Fruit fly (Drosophila melanogaster) whole organism, embryonic: ENCODE data around the gene srp.

Source experiments
- Bgb ChIP-seq: fragments of 200-800 bp; sonication (Bioruptor generic); IDR thresholded peaks from 2 replicates; pipeline ENCODE4 v1.3.6; 2022; ENCODE audit warnings: missing biosample characterization, missing genetic modification characterization; ENCODE audit not compliant: partially characterized antibody
- CG10209 ChIP-seq: fragments of 200-800 bp; sonication (Bioruptor generic); optimal IDR thresholded peaks from 3 replicates; lab custom pipeline; 2017; ENCODE audit warnings: missing biosample characterization, mild to moderate bottlenecking, missing genetic modification characterization, missing genetic modification reagents
- CG10462 ChIP-seq: fragments of 200-800 bp; sonication (Bioruptor generic); optimal IDR thresholded peaks from 2 replicates; lab custom pipeline; 2016; ENCODE audit warnings: missing biosample characterization, missing genetic modification characterization
- CG14710 ChIP-seq: fragments of 200-800 bp; sonication (Bioruptor generic); optimal IDR thresholded peaks from 3 replicates; lab custom pipeline; 2019; ENCODE audit warnings: missing biosample characterization, mild to moderate bottlenecking, missing genetic modification characterization, moderate library complexity
- CG1647 ChIP-seq: fragments of 200-800 bp; sonication (Bioruptor generic); optimal IDR thresholded peaks from 3 replicates; lab custom pipeline; 2016; ENCODE audit warnings: missing biosample characterization, missing genetic modification characterization
- CG16813 ChIP-seq: fragments of 200-800 bp; sonication (Bioruptor generic); IDR thresholded peaks from 3 replicates; pipeline ENCODE4 v1.3.6; 2022; ENCODE audit warnings: missing biosample characterization, missing genetic modification characterization; ENCODE audit not compliant: partially characterized antibody
- CG18262 ChIP-seq: fragments of 200-800 bp; optimal IDR thresholded peaks from 3 replicates; lab custom pipeline; 2019; ENCODE audit warnings: missing biosample characterization, mild to moderate bottlenecking, missing genetic modification characterization, moderate library complexity
- CG3065 ChIP-seq: fragments of 200-800 bp; sonication (Bioruptor generic); optimal IDR thresholded peaks from 2 replicates; lab custom pipeline; 2016; ENCODE audit warnings: missing biosample characterization, missing genetic modification characterization
- CG31365 ChIP-seq: fragments of 200-800 bp; sonication (Bioruptor generic); optimal IDR thresholded peaks from 2 replicates; lab custom pipeline; 2018; ENCODE audit warnings: missing biosample characterization, mild to moderate bottlenecking, missing genetic modification characterization
- CG3838 ChIP-seq: fragments of 200-800 bp; sonication (Bioruptor generic); optimal IDR thresholded peaks from 3 replicates; lab custom pipeline; 2016; ENCODE audit warnings: missing biosample characterization, missing genetic modification characterization
- CG4424 ChIP-seq: fragments of 200-800 bp; sonication (Bioruptor generic); optimal IDR thresholded peaks from 3 replicates; lab custom pipeline; 2016; ENCODE audit warnings: missing biosample characterization, missing genetic modification characterization
- CG6654 ChIP-seq: fragments of 200-800 bp; sonication (Bioruptor generic); optimal IDR thresholded peaks from 2 replicates; lab custom pipeline; 2017; ENCODE audit warnings: missing biosample characterization, mild to moderate bottlenecking, missing genetic modification characterization
- CG6683 ChIP-seq: fragments of 200-800 bp; sonication (Bioruptor generic); optimal IDR thresholded peaks from 2 replicates; lab custom pipeline; 2017; ENCODE audit warnings: missing biosample characterization, mild to moderate bottlenecking, missing genetic modification characterization, missing genetic modification reagents
- CG8290 ChIP-seq, 3 experiments: fragments of 200-800 bp; sonication (Bioruptor generic); optimal IDR thresholded peaks; 2 replicates each; lab custom pipeline; 2016 to 2019; ENCODE audit warnings: missing biosample characterization in 3 of 3, missing genetic modification characterization in 3 of 3, mild to moderate bottlenecking in 2 of 3, moderate library complexity in 1 of 3
- CG8359 ChIP-seq: fragments of 200-800 bp; sonication (Bioruptor generic); optimal IDR thresholded peaks from 2 replicates; lab custom pipeline; 2017; ENCODE audit warnings: missing biosample characterization, mild to moderate bottlenecking, missing genetic modification characterization, borderline replicate concordance
- CG9727 ChIP-seq: fragments of 200-800 bp; sonication (Bioruptor generic); optimal IDR thresholded peaks from 3 replicates; lab custom pipeline; 2017; ENCODE audit warnings: missing biosample characterization, mild to moderate bottlenecking, missing genetic modification characterization
- Camta ChIP-seq: fragments of 200-800 bp; sonication (Bioruptor generic); optimal IDR thresholded peaks from 2 replicates; lab custom pipeline; 2016; ENCODE audit warnings: missing biosample characterization, missing genetic modification characterization
- D19B ChIP-seq: fragments of 200-800 bp; sonication (Bioruptor generic); optimal IDR thresholded peaks from 2 replicates; lab custom pipeline; 2017; ENCODE audit warnings: missing biosample characterization, mild to moderate bottlenecking, missing genetic modification characterization
- Dek ChIP-seq: fragments of 200-800 bp; sonication (Bioruptor generic); optimal IDR thresholded peaks from 3 replicates; lab custom pipeline; 2019; ENCODE audit warnings: missing biosample characterization, mild to moderate bottlenecking, missing genetic modification characterization, moderate library complexity
- Doc2 ChIP-seq: fragments of 200-800 bp; sonication (Bioruptor generic); IDR thresholded peaks from 2 replicates; pipeline ENCODE4 v1.3.6; 2022; ENCODE audit warnings: missing biosample characterization, missing genetic modification characterization
- Fer3 ChIP-seq: fragments of 200-800 bp; sonication (Bioruptor generic); optimal IDR thresholded peaks from 2 replicates; lab custom pipeline; 2018; ENCODE audit warnings: missing biosample characterization, mild to moderate bottlenecking, missing genetic modification characterization, moderate library complexity
- Gsc ChIP-seq: fragments of 200-800 bp; sonication (Bioruptor generic); IDR thresholded peaks from 2 replicates; pipeline ENCODE4 v1.3.6; 2022; ENCODE audit warnings: missing biosample characterization, missing genetic modification characterization
- HLH4C ChIP-seq: fragments of 200-800 bp; sonication (Bioruptor generic); IDR thresholded peaks from 3 replicates; pipeline ENCODE4 v1.3.6; 2022; ENCODE audit warnings: missing biosample characterization, missing genetic modification characterization; ENCODE audit not compliant: partially characterized antibody
- HmgD ChIP-seq: fragments of 200-800 bp; sonication (Bioruptor generic); optimal IDR thresholded peaks from 3 replicates; lab custom pipeline; 2016; ENCODE audit warnings: missing biosample characterization, missing genetic modification characterization
- Hsf ChIP-seq: fragments of 200-800 bp; sonication (Bioruptor generic); optimal IDR thresholded peaks from 3 replicates; lab custom pipeline; 2016; ENCODE audit warnings: missing biosample characterization, missing genetic modification characterization
- Lpt ChIP-seq: fragments of >200 bp; optimal IDR thresholded peaks from 2 replicates; lab custom pipeline; 2018; ENCODE audit warnings: missing biosample characterization, missing genetic modification characterization
- Mrtf ChIP-seq: fragments of 200-800 bp; sonication (Bioruptor generic); IDR thresholded peaks from 3 replicates; pipeline ENCODE4 v1.3.6; 2022; ENCODE audit warnings: missing biosample characterization, missing genetic modification characterization
- bab2 ChIP-seq: fragments of 200-800 bp; sonication (Bioruptor generic); optimal IDR thresholded peaks from 2 replicates; lab custom pipeline; 2016; ENCODE audit warnings: missing biosample characterization, missing genetic modification characterization
- cad ChIP-seq: fragments of >200 bp; optimal IDR thresholded peaks from 2 replicates; lab custom pipeline; 2017; ENCODE audit warnings: missing biosample characterization, missing genetic modification characterization
- croc ChIP-seq: fragments of 200-800 bp; sonication (Bioruptor generic); conservative IDR thresholded peaks from 3 replicates; pipeline ENCODE4 v1.3.6; 2022; ENCODE audit warnings: missing biosample characterization, missing genetic modification characterization
- dan ChIP-seq: fragments of 200-800 bp; sonication (Bioruptor generic); IDR thresholded peaks from 2 replicates; pipeline ENCODE4 v1.3.6; 2022; ENCODE audit warnings: missing biosample characterization, missing genetic modification characterization
- fru ChIP-seq: fragments of >200 bp; optimal IDR thresholded peaks from 2 replicates; lab custom pipeline; 2017
- gem ChIP-seq: fragments of 200-800 bp; sonication (Bioruptor generic); optimal IDR thresholded peaks from 2 replicates; lab custom pipeline; 2019; ENCODE audit warnings: missing biosample characterization, mild to moderate bottlenecking, missing genetic modification characterization, moderate library complexity
- gfzf ChIP-seq: fragments of 200-800 bp; sonication (Bioruptor generic); optimal IDR thresholded peaks from 2 replicates; lab custom pipeline; 2016; ENCODE audit warnings: missing biosample characterization, mild to moderate bottlenecking, missing genetic modification characterization, moderate library complexity
- grn ChIP-seq: fragments of 200-800 bp; sonication (Bioruptor generic); optimal IDR thresholded peaks from 3 replicates; lab custom pipeline; 2017; ENCODE audit warnings: missing biosample characterization, missing genetic modification characterization
- gro ChIP-seq: fragments of 200-800 bp; sonication (Bioruptor generic); optimal IDR thresholded peaks from 2 replicates; lab custom pipeline; 2016; ENCODE audit warnings: missing biosample characterization, missing genetic modification characterization
- gt ChIP-seq: fragments of 200-800 bp; sonication (Bioruptor generic); IDR thresholded peaks from 2 replicates; pipeline ENCODE4 v1.3.6; 2022; ENCODE audit warnings: missing biosample characterization, missing genetic modification characterization
- hb ChIP-seq: fragments of 200-800 bp; sonication (Bioruptor generic); IDR thresholded peaks from 3 replicates; pipeline ENCODE4 v1.3.6; 2022; ENCODE audit warnings: missing biosample characterization, missing genetic modification characterization; ENCODE audit not compliant: partially characterized antibody
- kay ChIP-seq: fragments of 200-800 bp; sonication (Bioruptor generic); optimal IDR thresholded peaks from 2 replicates; lab custom pipeline; 2016; ENCODE audit warnings: missing biosample characterization, missing genetic modification characterization
- kni ChIP-seq: fragments of 200-800 bp; sonication (Bioruptor generic); optimal IDR thresholded peaks from 3 replicates; lab custom pipeline; 2017; ENCODE audit warnings: mild to moderate bottlenecking, missing biosample characterization, missing genetic modification reagents, missing genetic modification characterization
- mam ChIP-seq: fragments of 200-800 bp; sonication (Bioruptor generic); optimal IDR thresholded peaks from 3 replicates; lab custom pipeline; 2016; ENCODE audit warnings: missing biosample characterization, missing genetic modification characterization
- pho ChIP-seq: fragments of 200-800 bp; sonication (Bioruptor generic); optimal IDR thresholded peaks from 2 replicates; lab custom pipeline; 2016; ENCODE audit warnings: missing biosample characterization, missing genetic modification characterization
- pita ChIP-seq: fragments of 200-800 bp; sonication (Bioruptor generic); optimal IDR thresholded peaks from 2 replicates; lab custom pipeline; 2017; ENCODE audit warnings: missing biosample characterization, mild to moderate bottlenecking, missing genetic modification characterization
- shn ChIP-seq: fragments of 200-800 bp; sonication (Bioruptor generic); optimal IDR thresholded peaks from 3 replicates; lab custom pipeline; 2016; ENCODE audit warnings: missing biosample characterization, missing genetic modification characterization
- sna ChIP-seq: fragments of 200-800 bp; sonication (Bioruptor generic); IDR thresholded peaks from 2 replicates; pipeline ENCODE4 v1.3.6; 2022; ENCODE audit warnings: missing biosample characterization, missing genetic modification characterization; ENCODE audit not compliant: partially characterized antibody
- tin ChIP-seq: fragments of 200-800 bp; sonication (Bioruptor generic); optimal IDR thresholded peaks from 3 replicates; lab custom pipeline; 2016; ENCODE audit warnings: missing biosample characterization, missing genetic modification characterization
- trh ChIP-seq: fragments of 200-800 bp; sonication (Bioruptor generic); optimal IDR thresholded peaks from 2 replicates; lab custom pipeline; 2016; ENCODE audit warnings: missing biosample characterization, missing genetic modification characterization
- tx ChIP-seq: fragments of 200-800 bp; sonication (Bioruptor generic); optimal IDR thresholded peaks from 2 replicates; lab custom pipeline; 2016; ENCODE audit warnings: missing biosample characterization, missing genetic modification characterization
- vvl ChIP-seq: fragments of 200-800 bp; sonication (Bioruptor generic); IDR thresholded peaks from 2 replicates; pipeline ENCODE4 v1.3.6; 2022; ENCODE audit warnings: missing biosample characterization, missing genetic modification characterization
- yki ChIP-seq: fragments of >200 bp; optimal IDR thresholded peaks from 3 replicates; lab custom pipeline; 2018
- zf30C ChIP-seq: fragments of 200-800 bp; sonication (Bioruptor generic); optimal IDR thresholded peaks from 3 replicates; lab custom pipeline; 2018; ENCODE audit warnings: missing biosample characterization, mild to moderate bottlenecking, missing genetic modification characterization

The srp gene

dm6 chr3R:15984483-15985118, 1.4 kb upstream of the srp start (continued):
- TF ChIP-seq CG10209 (peak; percentile 49), Lpt (GFP tag; lab: Kevin White, UChicago) (no peak), CG31365 (tag; lab: Kevin White, UChicago) (no peak), CG8359 (GFP tag; lab: Kevin White, UChicago) (no peak), CG6654 (GFP tag; lab: Kevin White, UChicago) (no peak), bab2 (GFP tag; lab: Kevin White, UChicago) (no peak), CG18262 (tag; lab: Kevin White, UChicago) (peak; percentile 73), CG8290 (GFP tag; optimal IDR thresholded peaks at IDR 0.05; lab: Kevin White, UChicago) (no peak), CG8290 (tag; optimal IDR thresholded peaks at IDR 0.05; lab: Kevin White, UChicago) (peak in 1 of 2 experiments; percentile 19), CG14710 (tag; lab: Kevin White, UChicago) (peak; percentile 64), gro (GFP tag; lab: Kevin White, UChicago) (no peak), grn (no peak), CG6683 (GFP tag; lab: Kevin White, UChicago) (no peak), CG9727 (peak; percentile 73), cad (no peak), CG4424 (GFP tag; lab: Kevin White, UChicago) (peak; percentile 42), gfzf (GFP tag; lab: Kevin White, UChicago) (no peak), Fer3 (tag; lab: Kevin White, UChicago) (peak; percentile 43), sna (no peak), Camta (GFP tag; lab: Kevin White, UChicago) (peak; percentile 46), CG3065 (no peak), tin (GFP tag; lab: Kevin White, UChicago) (peak; percentile 37), trh (no peak), hb (GFP tag; lab: Robert Waterston, UW) (no peak), Bgb (GFP tag; lab: Robert Waterston, UW) (no peak), Doc2 (no peak), mam (GFP tag; lab: Kevin White, UChicago) (peak; percentile 10), Hsf (GFP tag; lab: Kevin White, UChicago) (peak; percentile 43), gt (GFP tag; lab: Robert Waterston, UW) (no peak), Mrtf (GFP tag; lab: Robert Waterston, UW) (no peak), fru (lab: Kevin White, UChicago) (no peak), dan (GFP tag; lab: Robert Waterston, UW) (no peak), shn (GFP tag; lab: Kevin White, UChicago) (no peak), yki (lab: Kevin White, UChicago) (no peak), kni (GFP tag; lab: Kevin White, UChicago) (no peak), pita (GFP tag; lab: Kevin White, UChicago) (no peak), croc (GFP tag; lab: Robert Waterston, UW) (peak; percentile 53; the same call in 2 of the 3 replicates), HmgD (GFP tag; lab: Kevin White, UChicago) (no peak), CG16813 (no peak), CG1647 (GFP tag; lab: Kevin White, UChicago) (no peak), vvl (peak; percentile 60; the same call in 1 of the 2 replicates), gem (tag; lab: Kevin White, UChicago) (peak; percentile 79), HLH4C (GFP tag; lab: Robert Waterston, UW) (no peak), kay (GFP tag; lab: Kevin White, UChicago) (no peak), zf30C (peak; percentile 63), CG10462 (GFP tag; lab: Kevin White, UChicago) (no peak), tx (no peak), CG3838 (no peak), Gsc (GFP tag; lab: Robert Waterston, UW) (no peak), pho (no peak), D19B (GFP tag; lab: Kevin White, UChicago) (no peak), Dek (tag; lab: Kevin White, UChicago) (no peak)
